Fruit fly (Drosophila melanogaster): ENCODE data around the gene Mrp4.

Gene Mrp4

dm6 chr3R:11568873-11569450 is at the start of gene Mrp4 (continued):
- no peak for TF ChIP-seq CG9817 (tag; optimal IDR thresholded peaks at IDR 0.05)
- TF ChIP-seq prd (optimal IDR thresholded peaks at IDR 0.05), result no peak
- no peak for TF ChIP-seq prd (GFP tag; IDR thresholded peaks at IDR 0.05)
- TF ChIP-seq CG18764 (GFP tag; optimal IDR thresholded peaks at IDR 0.05), result no peak
- TF ChIP-seq stc (GFP tag; IDR thresholded peaks at IDR 0.05), result peak; percentile 45; the same call in 1 of the 2 replicates
- TF ChIP-seq exex (tag; optimal IDR thresholded peaks at IDR 0.05), result peak; percentile 7
- no peak for TF ChIP-seq Ptx1 (GFP tag; IDR thresholded peaks at IDR 0.05)
- peak; percentile 16 for TF ChIP-seq CG17359 (tag; optimal IDR thresholded peaks at IDR 0.05)
- TF ChIP-seq CG3065 (GFP tag; optimal IDR thresholded peaks at IDR 0.05), result no peak
- TF ChIP-seq CG10147 (GFP tag; optimal IDR thresholded peaks at IDR 0.05), result no peak
- no peak for TF ChIP-seq CoRest (tag; optimal IDR thresholded peaks at IDR 0.05)
- TF ChIP-seq sug (tag; optimal IDR thresholded peaks at IDR 0.05), result peak; percentile 38
- TF ChIP-seq CG12391 (tag; optimal IDR thresholded peaks at IDR 0.05), result peak; percentile 29
- TF ChIP-seq CG14667 (GFP tag; IDR thresholded peaks at IDR 0.05), result no peak
- TF ChIP-seq B-H1 (GFP tag; IDR thresholded peaks at IDR 0.05), result no peak; the same call in 2 of the 3 replicates
- peak; percentile 18 for TF ChIP-seq CG13624 (GFP tag; optimal IDR thresholded peaks at IDR 0.05)
- peak; percentile 66 for TF ChIP-seq CG13287 (GFP tag; IDR thresholded peaks at IDR 0.05; ENCODE audit: partially characterized antibody)
- peak; percentile 66; the same call in 3 of the 4 replicates for TF ChIP-seq Dll (GFP tag; IDR thresholded peaks at IDR 0.05; ENCODE audit: partially characterized antibody)
- TF ChIP-seq nerfin-2 (GFP tag; IDR thresholded peaks at IDR 0.05; ENCODE audit: partially characterized antibody), result no peak
- TF ChIP-seq Lhr (GFP tag; optimal IDR thresholded peaks at IDR 0.05), result no peak
- no peak for TF ChIP-seq Ssrp (tag; optimal IDR thresholded peaks at IDR 0.05)
- TF ChIP-seq NC2α (GFP tag; optimal IDR thresholded peaks at IDR 0.05), result peak; percentile 57
- TF ChIP-seq CG4730 (GFP tag; IDR thresholded peaks at IDR 0.05), result no peak
- no peak; the same call in 1 of the 2 replicates for TF ChIP-seq CG9215 (GFP tag; IDR thresholded peaks at IDR 0.05)
- TF ChIP-seq Hr39 (optimal IDR thresholded peaks at IDR 0.05), result no peak
- TF ChIP-seq ci (GFP tag; IDR thresholded peaks at IDR 0.05), result peak; percentile 85
- no peak for TF ChIP-seq usp (GFP tag; optimal IDR thresholded peaks at IDR 0.05)
- no peak for TF ChIP-seq cad (GFP tag; optimal IDR thresholded peaks at IDR 0.05)
- TF ChIP-seq eyg (GFP tag; optimal IDR thresholded peaks at IDR 0.05), result no peak
- peak in 1 of 2 experiments; percentile 16 for TF ChIP-seq bsh (GFP tag; optimal IDR thresholded peaks at IDR 0.05)
- TF ChIP-seq CG43689 (GFP tag; IDR thresholded peaks at IDR 0.05), result no peak
- TF ChIP-seq Neu2 (GFP tag; optimal IDR thresholded peaks at IDR 0.05; ENCODE audit: borderline replicate concordance), result no peak
- TF ChIP-seq Sox100B (GFP tag; optimal IDR thresholded peaks at IDR 0.05), result no peak
- no peak for TF ChIP-seq GATAe (GFP tag; conservative IDR thresholded peaks at IDR 0.05)
- TF ChIP-seq fru (optimal IDR thresholded peaks at IDR 0.05), result no peak
- no peak for TF ChIP-seq esg (GFP tag; conservative IDR thresholded peaks at IDR 0.05)
- peak in 1 of 2 experiments; percentile 56 for TF ChIP-seq Hr78 (GFP tag; optimal IDR thresholded peaks at IDR 0.05)
- peak; percentile 49 for TF ChIP-seq Hey (tag; optimal IDR thresholded peaks at IDR 0.05)
- no peak for TF ChIP-seq CG4282 (GFP tag; optimal IDR thresholded peaks at IDR 0.05)
- peak; percentile 55; the same call in 1 of the 2 replicates for TF ChIP-seq Taf1 (GFP tag; IDR thresholded peaks at IDR 0.05)
- no peak for TF ChIP-seq org-1 (GFP tag; optimal IDR thresholded peaks at IDR 0.05)
- TF ChIP-seq wor (GFP tag; IDR thresholded peaks at IDR 0.05), result no peak
- no peak for TF ChIP-seq ewg (GFP tag; optimal IDR thresholded peaks at IDR 0.05)
- TF ChIP-seq Lpt (GFP tag; optimal IDR thresholded peaks at IDR 0.05), result no peak
- no peak for TF ChIP-seq CG18011 (GFP tag; optimal IDR thresholded peaks at IDR 0.05)
- TF ChIP-seq CG1024 (GFP tag; IDR thresholded peaks at IDR 0.05), result no peak
- peak; percentile 41 for TF ChIP-seq CG5180 (GFP tag; optimal IDR thresholded peaks at IDR 0.05)
- no peak for TF ChIP-seq bcd (GFP tag; optimal IDR thresholded peaks at IDR 0.05)
- peak; percentile 70 for TF ChIP-seq CG12769 (tag; optimal IDR thresholded peaks at IDR 0.05)
- no peak for TF ChIP-seq Oaz (GFP tag; IDR thresholded peaks at IDR 0.05)
- no peak for TF ChIP-seq cas (GFP tag; IDR thresholded peaks at IDR 0.05)
